Fruit fly (Drosophila melanogaster): ENCODE measurements around the gene dnd.

The dnd gene

dm6 chr3R:21836201-21836504 lies 51.0 kb downstream of the dnd start (continued):
- TF ChIP-seq Meics (GFP tag; optimal IDR thresholded peaks at IDR 0.05) = no peak
- no peak for TF ChIP-seq dati (GFP tag; IDR thresholded peaks at IDR 0.05)
- TF ChIP-seq CG13287 (GFP tag; IDR thresholded peaks at IDR 0.05; ENCODE audit: partially characterized antibody) = no peak
- no peak for TF ChIP-seq Mrtf (GFP tag; IDR thresholded peaks at IDR 0.05)
- TF ChIP-seq run (tag; optimal IDR thresholded peaks at IDR 0.05) = no peak
- no peak for TF ChIP-seq Abd-B (GFP tag; optimal IDR thresholded peaks at IDR 0.05)
- TF ChIP-seq sr (GFP tag; IDR thresholded peaks at IDR 0.05) = no peak
- TF ChIP-seq CG7357 (GFP tag; IDR thresholded peaks at IDR 0.05) = no peak
- peak; percentile 6 for TF ChIP-seq CG18619 (GFP tag; optimal IDR thresholded peaks at IDR 0.05)
- peak; percentile 6 for TF ChIP-seq CG12391 (tag; optimal IDR thresholded peaks at IDR 0.05)
- peak; percentile 2 for TF ChIP-seq CG7839 (tag; optimal IDR thresholded peaks at IDR 0.05)
- no peak for TF ChIP-seq bab2 (GFP tag; optimal IDR thresholded peaks at IDR 0.05)
- TF ChIP-seq Sox102F (GFP tag; optimal IDR thresholded peaks at IDR 0.05) = peak; percentile 16
- TF ChIP-seq Dad (GFP tag; optimal IDR thresholded peaks at IDR 0.05) = no peak
- peak; percentile 14 for TF ChIP-seq grau (tag; optimal IDR thresholded peaks at IDR 0.05)
- TF ChIP-seq CG18262 (tag; optimal IDR thresholded peaks at IDR 0.05) = peak; percentile 1
- no peak for TF ChIP-seq Dll (GFP tag; IDR thresholded peaks at IDR 0.05; ENCODE audit: partially characterized antibody)
- TF ChIP-seq dm (GFP tag; optimal IDR thresholded peaks at IDR 0.05) = no peak
- no peak for TF ChIP-seq Side (GFP tag; optimal IDR thresholded peaks at IDR 0.05)
- no peak for TF ChIP-seq gsb-n (tag; optimal IDR thresholded peaks at IDR 0.05)
- no peak for TF ChIP-seq CG1529 (GFP tag; optimal IDR thresholded peaks at IDR 0.05)
- TF ChIP-seq ro (GFP tag; IDR thresholded peaks at IDR 0.05) = no peak
- no peak for TF ChIP-seq Gsc (GFP tag; IDR thresholded peaks at IDR 0.05)
- no peak for TF ChIP-seq CG6765 (GFP tag; optimal IDR thresholded peaks at IDR 0.05)
- no peak for TF ChIP-seq unpg (GFP tag; optimal IDR thresholded peaks at IDR 0.05)
- no peak for TF ChIP-seq CG10654 (GFP tag; optimal IDR thresholded peaks at IDR 0.05)
- no peak for TF ChIP-seq rib (GFP tag; IDR thresholded peaks at IDR 0.05)
- TF ChIP-seq gfzf (GFP tag; optimal IDR thresholded peaks at IDR 0.05) = no peak
- no peak for TF ChIP-seq fd102C (GFP tag; optimal IDR thresholded peaks at IDR 0.05)
- no peak for TF ChIP-seq CG17912 (GFP tag; optimal IDR thresholded peaks at IDR 0.05)
- TF ChIP-seq h (optimal IDR thresholded peaks at IDR 0.05) = no peak
- no peak for TF ChIP-seq CG18599 (GFP tag; optimal IDR thresholded peaks at IDR 0.05)
- 0 out of 3 replicates have a peak, but pooled peaks have one; percentile 15 for TF ChIP-seq zfh1 (GFP tag; IDR thresholded peaks at IDR 0.05)
- 0 out of 3 replicates have a peak, but pooled peaks have one; percentile 26 for TF ChIP-seq row (GFP tag; IDR thresholded peaks at IDR 0.05)
- no peak for TF ChIP-seq onecut (GFP tag; IDR thresholded peaks at IDR 0.05)
- TF ChIP-seq CG8765 (GFP tag; IDR thresholded peaks at IDR 0.05) = no peak
- TF ChIP-seq Xrp1 (GFP tag; IDR thresholded peaks at IDR 0.05) = no peak
- TF ChIP-seq Eip74EF (GFP tag; optimal IDR thresholded peaks at IDR 0.05) = no peak
- TF ChIP-seq her (GFP tag; optimal IDR thresholded peaks at IDR 0.05) = no peak
- no peak for TF ChIP-seq Optix (GFP tag; IDR thresholded peaks at IDR 0.05)
- no peak for TF ChIP-seq sima (GFP tag; optimal IDR thresholded peaks at IDR 0.05)
- TF ChIP-seq dysf (GFP tag; IDR thresholded peaks at IDR 0.05) = no peak
- no peak for TF ChIP-seq sc (optimal IDR thresholded peaks at IDR 0.05)
- no peak for TF ChIP-seq sc (GFP tag; optimal IDR thresholded peaks at IDR 0.05)
- no peak for TF ChIP-seq CG2116 (GFP tag; optimal IDR thresholded peaks at IDR 0.05)
- TF ChIP-seq CG13296 (GFP tag; optimal IDR thresholded peaks at IDR 0.05) = no peak
- no peak for TF ChIP-seq abd-A (tag; optimal IDR thresholded peaks at IDR 0.05)
- no peak for TF ChIP-seq CG9609 (GFP tag; optimal IDR thresholded peaks at IDR 0.05)
- TF ChIP-seq CoRest (tag; optimal IDR thresholded peaks at IDR 0.05) = no peak
- TF ChIP-seq CG5245 (GFP tag; optimal IDR thresholded peaks at IDR 0.05) = no peak
- no peak for TF ChIP-seq phol (tag; optimal IDR thresholded peaks at IDR 0.05)
- TF ChIP-seq CG1603 (tag; optimal IDR thresholded peaks at IDR 0.05) = no peak
- no peak for TF ChIP-seq Chrac-16 (GFP tag; optimal IDR thresholded peaks at IDR 0.05)

Data from whole organism, embryonic.